Worm (Caenorhabditis elegans): ENCODE measurements around the gene T23E1.3.

The T23E1.3 gene

DNA sequence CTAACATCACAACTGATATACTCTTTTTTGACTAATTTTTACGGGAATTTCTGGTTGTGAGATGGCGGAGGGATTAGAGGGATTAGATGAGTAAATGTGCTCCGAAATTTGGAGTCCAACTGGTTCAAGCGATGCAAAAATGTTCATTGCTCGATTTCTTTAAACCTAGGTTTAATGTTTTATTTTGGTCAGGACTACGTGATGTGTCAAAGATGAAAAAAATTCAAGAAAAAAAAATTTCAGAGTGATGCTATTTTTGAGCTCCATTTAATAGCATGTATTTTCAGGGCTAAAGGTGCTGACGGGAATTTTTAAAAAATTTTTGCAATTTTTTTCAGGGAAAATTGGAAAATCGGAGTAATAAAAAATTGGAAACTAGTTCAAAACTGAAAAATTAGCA, 50.7 kb downstream of the T23E1.3 start:
- TF ChIP-seq eyg-1 (tag; optimal IDR thresholded peaks at IDR 0.05), result no peak
- no peak for TF ChIP-seq tbx-2 (tag; optimal IDR thresholded peaks at IDR 0.05)
- no peak for TF ChIP-seq gmeb-2 (tag; optimal IDR thresholded peaks at IDR 0.05)
- no peak for TF ChIP-seq ahr-1 (tag; optimal IDR thresholded peaks at IDR 0.05)
- no peak for TF ChIP-seq pros-1 (tag; optimal IDR thresholded peaks at IDR 0.05)

Data from whole organism, late embryonic.